Worm (Caenorhabditis elegans): Measurements from ENCODE around the gene F12A10.9.

ce11 chrII:5505820-5506287 lies 7.4 kb downstream of the F12A10.9 start, which contains the start of gene npp-24:
- TF ChIP-seq unc-62 (GFP tag; optimal IDR thresholded peaks at IDR 0.05) (no peak), elt-1 (tag; optimal IDR thresholded peaks at IDR 0.05; ENCODE audit: borderline replicate concordance, insufficient read depth) (no peak), unc-39 (tag; optimal IDR thresholded peaks at IDR 0.05) (no peak), nhr-28 (tag; optimal IDR thresholded peaks at IDR 0.05) (no peak), bed-3 (GFP tag; optimal IDR thresholded peaks at IDR 0.05) (no peak), ztf-11 (tag; optimal IDR thresholded peaks at IDR 0.05) (no peak), snpc-4 (tag; optimal IDR thresholded peaks at IDR 0.05) (no peak), lin-13 (tag; optimal IDR thresholded peaks at IDR 0.05) (no peak)

Data from whole organism, mixed stage, embryonic.